Fruit fly (Drosophila melanogaster) whole organism, embryonic: ENCODE measurements around the gene CG31904.

Experiments
- Adf1 ChIP-seq: fragments of 200-800 bp; sonication (Bioruptor generic); IDR thresholded peaks from 2 replicates; pipeline ENCODE4 v1.3.6; 2022; ENCODE audit warnings: missing biosample characterization, missing genetic modification characterization
- Atf3 ChIP-seq: fragments of 200-800 bp; sonication (Bioruptor generic); optimal IDR thresholded peaks from 3 replicates; lab custom pipeline; 2016; ENCODE audit warnings: missing biosample characterization, missing genetic modification characterization
- BtbVII ChIP-seq: fragments of 200-800 bp; sonication (Bioruptor generic); optimal IDR thresholded peaks from 3 replicates; lab custom pipeline; 2017; ENCODE audit warnings: missing biosample characterization, mild to moderate bottlenecking, missing genetic modification characterization
- CG10366 ChIP-seq: fragments of 200-800 bp; sonication (Bioruptor generic); IDR thresholded peaks from 2 replicates; pipeline ENCODE4 v1.3.6; 2022; ENCODE audit warnings: missing biosample characterization, missing genetic modification characterization
- CG10543 ChIP-seq: fragments of 200-800 bp; sonication (Bioruptor generic); optimal IDR thresholded peaks from 3 replicates; lab custom pipeline; 2017; ENCODE audit warnings: missing biosample characterization, mild to moderate bottlenecking, missing genetic modification characterization, moderate library complexity
- CG10979 ChIP-seq: fragments of 200-800 bp; sonication (Bioruptor generic); optimal IDR thresholded peaks from 2 replicates; lab custom pipeline; 2018; ENCODE audit warnings: missing biosample characterization, mild to moderate bottlenecking, missing genetic modification characterization, moderate library complexity
- CG12071 ChIP-seq: fragments of 200-800 bp; sonication (Bioruptor generic); optimal IDR thresholded peaks from 3 replicates; lab custom pipeline; 2018; ENCODE audit warnings: missing biosample characterization, mild to moderate bottlenecking, missing genetic modification characterization
- CG12299 ChIP-seq: fragments of 200-800 bp; sonication (Bioruptor generic); optimal IDR thresholded peaks from 2 replicates; lab custom pipeline; 2018; ENCODE audit warnings: missing biosample characterization, mild to moderate bottlenecking, missing genetic modification characterization
- CG12659 ChIP-seq: fragments of 200-800 bp; sonication (Bioruptor generic); optimal IDR thresholded peaks from 3 replicates; lab custom pipeline; 2017; ENCODE audit warnings: mild to moderate bottlenecking, missing biosample characterization, missing genetic modification reagents, missing genetic modification characterization
- CG13296 ChIP-seq: fragments of 200-800 bp; sonication (Bioruptor generic); optimal IDR thresholded peaks from 3 replicates; lab custom pipeline; 2018; ENCODE audit warnings: missing biosample characterization, mild to moderate bottlenecking, missing genetic modification characterization
- CG13424 ChIP-seq: fragments of 200-800 bp; sonication (Bioruptor generic); optimal IDR thresholded peaks from 2 replicates; lab custom pipeline; 2019; ENCODE audit warnings: missing biosample characterization, mild to moderate bottlenecking, missing genetic modification characterization, moderate library complexity
- CG15269 ChIP-seq: fragments of 200-800 bp; sonication (Bioruptor generic); optimal IDR thresholded peaks from 2 replicates; lab custom pipeline; 2018; ENCODE audit warnings: missing biosample characterization, mild to moderate bottlenecking, missing genetic modification characterization, moderate library complexity
- CG15696 ChIP-seq: fragments of 200-800 bp; sonication (Bioruptor generic); optimal IDR thresholded peaks from 2 replicates; lab custom pipeline; 2019; ENCODE audit warnings: missing biosample characterization, mild to moderate bottlenecking, missing genetic modification characterization, moderate library complexity
- CG17328 ChIP-seq: fragments of 200-800 bp; sonication (Bioruptor generic); IDR thresholded peaks from 2 replicates; pipeline ENCODE4 v1.3.6; 2022; ENCODE audit warnings: missing biosample characterization, missing genetic modification characterization
- CG18619 ChIP-seq: fragments of 200-800 bp; sonication (Bioruptor generic); optimal IDR thresholded peaks from 3 replicates; lab custom pipeline; 2017; ENCODE audit warnings: missing biosample characterization, mild to moderate bottlenecking, missing genetic modification characterization
- CG2875 ChIP-seq: fragments of 200-800 bp; sonication (Bioruptor generic); optimal IDR thresholded peaks from 2 replicates; lab custom pipeline; 2017; ENCODE audit warnings: missing biosample characterization, mild to moderate bottlenecking, missing genetic modification characterization, missing genetic modification reagents
- CG30431 ChIP-seq: fragments of 200-800 bp; sonication (Bioruptor generic); optimal IDR thresholded peaks from 2 replicates; lab custom pipeline; 2017; ENCODE audit warnings: missing biosample characterization, missing genetic modification characterization
- CG31441 ChIP-seq: fragments of 200-800 bp; sonication (Bioruptor generic); IDR thresholded peaks from 2 replicates; pipeline ENCODE4 v1.3.6; 2022; ENCODE audit warnings: missing biosample characterization, missing genetic modification characterization
- CG4360 ChIP-seq: fragments of 200-800 bp; sonication (Bioruptor generic); IDR thresholded peaks from 2 replicates; pipeline ENCODE4 v1.3.6; 2022; ENCODE audit warnings: missing biosample characterization, missing genetic modification characterization
- CG43689 ChIP-seq: fragments of 200-800 bp; sonication (Bioruptor generic); IDR thresholded peaks from 2 replicates; pipeline ENCODE4 v1.3.6; 2022; ENCODE audit warnings: missing biosample characterization, missing genetic modification characterization
- CG6175 ChIP-seq: fragments of 200-800 bp; sonication (Bioruptor generic); IDR thresholded peaks from 3 replicates; pipeline ENCODE4 v1.3.6; 2022; ENCODE audit warnings: missing biosample characterization, missing genetic modification characterization
- CG7963 ChIP-seq: fragments of 200-800 bp; sonication (Bioruptor generic); IDR thresholded peaks from 3 replicates; pipeline ENCODE4 v1.3.6; 2022; ENCODE audit warnings: missing biosample characterization, missing genetic modification characterization; ENCODE audit not compliant: partially characterized antibody
- CG9727 ChIP-seq: fragments of 200-800 bp; sonication (Bioruptor generic); optimal IDR thresholded peaks from 3 replicates; lab custom pipeline; 2017; ENCODE audit warnings: missing biosample characterization, mild to moderate bottlenecking, missing genetic modification characterization
- CHES-1-like ChIP-seq: fragments of 200-800 bp; sonication (Bioruptor generic); optimal IDR thresholded peaks from 2 replicates; lab custom pipeline; 2016; ENCODE audit warnings: missing biosample characterization, missing genetic modification characterization
- Dad ChIP-seq: fragments of 200-800 bp; sonication (Bioruptor generic); optimal IDR thresholded peaks from 3 replicates; lab custom pipeline; 2016; ENCODE audit warnings: missing biosample characterization, missing genetic modification characterization
- Doc3 ChIP-seq: fragments of 200-800 bp; sonication (Bioruptor generic); IDR thresholded peaks from 3 replicates; pipeline ENCODE4 v1.3.6; 2022; ENCODE audit warnings: missing biosample characterization, missing genetic modification characterization; ENCODE audit not compliant: partially characterized antibody
- H2.0 ChIP-seq: fragments of 200-800 bp; sonication (Bioruptor generic); IDR thresholded peaks from 2 replicates; pipeline ENCODE4 v1.3.6; 2022; ENCODE audit warnings: missing biosample characterization, missing genetic modification characterization
- HHEX ChIP-seq: fragments of 200-800 bp; sonication (Bioruptor generic); optimal IDR thresholded peaks from 3 replicates; lab custom pipeline; 2017; ENCODE audit warnings: missing biosample characterization, mild to moderate bottlenecking, missing genetic modification characterization, missing genetic modification reagents
- Med ChIP-seq: fragments of 200-800 bp; sonication (Bioruptor generic); peaks from one replicate; lab custom pipeline; 2016; ENCODE audit warnings: missing biosample characterization, missing genetic modification characterization, mild to moderate bottlenecking, inconsistent platforms, moderate library complexity
- Nf-YB ChIP-seq: fragments of 200-800 bp; sonication (Bioruptor generic); optimal IDR thresholded peaks from 3 replicates; lab custom pipeline; 2019; ENCODE audit warnings: missing biosample characterization, mild to moderate bottlenecking, missing genetic modification characterization, moderate library complexity
- Opbp ChIP-seq: fragments of 200-800 bp; sonication (Bioruptor generic); IDR thresholded peaks from 3 replicates; pipeline ENCODE4 v1.3.6; 2022; ENCODE audit warnings: missing biosample characterization, missing genetic modification characterization; ENCODE audit not compliant: partially characterized antibody
- Taf1 ChIP-seq: fragments of 200-800 bp; sonication (Bioruptor generic); IDR thresholded peaks from 2 replicates; pipeline ENCODE4 v1.3.6; 2022; ENCODE audit warnings: missing biosample characterization, missing genetic modification characterization
- ase ChIP-seq: fragments of 200-800 bp; sonication (Bioruptor generic); IDR thresholded peaks from 3 replicates; pipeline ENCODE4 v1.3.6; 2022; ENCODE audit warnings: missing biosample characterization, missing genetic modification characterization
- bbx ChIP-seq: fragments of 200-800 bp; sonication (Bioruptor generic); IDR thresholded peaks from 2 replicates; pipeline ENCODE4 v1.3.6; 2022; ENCODE audit warnings: missing biosample characterization, missing genetic modification characterization; ENCODE audit not compliant: partially characterized antibody
- bsh ChIP-seq, 2 experiments: fragments of 200-800 bp; sonication (Bioruptor generic); optimal IDR thresholded peaks; 2 replicates each; lab custom pipeline; 2017 to 2018; ENCODE audit warnings: mild to moderate bottlenecking in 2 of 2, missing biosample characterization in 2 of 2, missing genetic modification characterization in 2 of 2, moderate library complexity in 1 of 2
- btn ChIP-seq: fragments of 200-800 bp; sonication (Bioruptor generic); optimal IDR thresholded peaks from 2 replicates; lab custom pipeline; 2016; ENCODE audit warnings: missing biosample characterization, missing genetic modification characterization
- dan ChIP-seq: fragments of 200-800 bp; sonication (Bioruptor generic); IDR thresholded peaks from 2 replicates; pipeline ENCODE4 v1.3.6; 2022; ENCODE audit warnings: missing biosample characterization, missing genetic modification characterization
- dm ChIP-seq: fragments of 200-800 bp; sonication (Bioruptor generic); optimal IDR thresholded peaks from 3 replicates; lab custom pipeline; 2016; ENCODE audit warnings: missing biosample characterization, missing genetic modification characterization
- dpn ChIP-seq, 2 experiments: fragments of 200-800 bp; sonication (Bioruptor generic); optimal IDR thresholded peaks; 3 replicates each; lab custom pipeline; 2016; ENCODE audit warnings: missing biosample characterization in 2 of 2, missing genetic modification characterization in 2 of 2
- dysf ChIP-seq: fragments of 200-800 bp; sonication (Bioruptor generic); IDR thresholded peaks from 3 replicates; pipeline ENCODE4 v1.3.6; 2022; ENCODE audit warnings: missing biosample characterization, missing genetic modification characterization
- grn ChIP-seq: fragments of 200-800 bp; sonication (Bioruptor generic); optimal IDR thresholded peaks from 3 replicates; lab custom pipeline; 2017; ENCODE audit warnings: missing biosample characterization, missing genetic modification characterization
- insv ChIP-seq, 2 experiments: fragments of 200-800 bp; sonication (Bioruptor generic); optimal IDR thresholded peaks; 3 replicates each; lab custom pipeline; 2016 to 2018; ENCODE audit warnings: missing biosample characterization in 2 of 2, missing genetic modification characterization in 2 of 2
- mirr ChIP-seq: fragments of 200-800 bp; sonication (Bioruptor generic); optimal IDR thresholded peaks from 3 replicates; lab custom pipeline; 2018; ENCODE audit warnings: missing biosample characterization, mild to moderate bottlenecking, missing genetic modification characterization
- odd ChIP-seq: fragments of 200-800 bp; sonication (Bioruptor generic); optimal IDR thresholded peaks from 2 replicates; lab custom pipeline; 2017; ENCODE audit warnings: missing biosample characterization, mild to moderate bottlenecking, missing genetic modification characterization
- onecut ChIP-seq: fragments of 200-800 bp; sonication (Bioruptor generic); IDR thresholded peaks from 2 replicates; pipeline ENCODE4 v1.3.6; 2022; ENCODE audit warnings: missing biosample characterization, missing genetic modification characterization
- schlank ChIP-seq: fragments of 200-800 bp; sonication (Bioruptor generic); optimal IDR thresholded peaks from 2 replicates; lab custom pipeline; 2018; ENCODE audit warnings: missing biosample characterization, mild to moderate bottlenecking, missing genetic modification characterization
- sd ChIP-seq: fragments of 200-800 bp; sonication (Bioruptor generic); optimal IDR thresholded peaks from 3 replicates; lab custom pipeline; 2018; ENCODE audit warnings: missing biosample characterization, mild to moderate bottlenecking, missing genetic modification characterization, moderate library complexity
- seq ChIP-seq: fragments of 200-800 bp; sonication (Bioruptor generic); IDR thresholded peaks from 2 replicates; pipeline ENCODE4 v1.3.6; 2022; ENCODE audit warnings: missing biosample characterization, missing genetic modification characterization
- shn ChIP-seq: fragments of 200-800 bp; sonication (Bioruptor generic); optimal IDR thresholded peaks from 3 replicates; lab custom pipeline; 2016; ENCODE audit warnings: missing biosample characterization, missing genetic modification characterization
- tin ChIP-seq: fragments of 200-800 bp; sonication (Bioruptor generic); optimal IDR thresholded peaks from 3 replicates; lab custom pipeline; 2016; ENCODE audit warnings: missing biosample characterization, missing genetic modification characterization
- tll ChIP-seq, 2 experiments: fragments of 200-800 bp in 1 of 2; fragments of >200 bp in 1 of 2; sonication (Bioruptor generic) in 1 of 2; optimal IDR thresholded peaks; 2 replicates each; lab custom pipeline; 2017 to 2019; ENCODE audit warnings: missing biosample characterization in 2 of 2, missing genetic modification characterization in 2 of 2, mild to moderate bottlenecking in 1 of 2, moderate library complexity in 1 of 2

Gene CG31904

DNA sequence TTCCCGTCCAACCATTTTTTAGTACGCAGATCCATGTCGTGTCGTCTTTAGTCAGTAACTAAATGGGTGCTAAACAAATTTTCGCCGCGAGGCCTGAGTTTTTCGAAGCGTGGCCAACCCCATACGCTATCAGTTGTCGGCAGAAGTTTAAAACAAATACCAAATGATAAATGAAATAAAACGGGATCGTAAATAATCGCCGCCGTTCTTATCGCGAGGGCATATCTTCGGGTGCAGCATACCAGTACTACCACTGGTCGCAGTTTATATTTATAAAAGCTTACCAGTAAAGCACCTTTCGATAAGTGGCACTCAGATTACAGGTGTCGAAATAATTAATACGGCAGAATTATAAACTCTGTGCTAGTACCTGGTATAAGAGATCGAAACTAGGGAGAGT is 53.3 kb downstream of the CG31904 start:
- no peak for TF ChIP-seq CG43689 (GFP tag; lab: Robert Waterston, UW)
- TF ChIP-seq bbx (GFP tag; lab: Robert Waterston, UW), result no peak
- TF ChIP-seq CHES-1-like (GFP tag; lab: Kevin White, UChicago), result no peak
- TF ChIP-seq Atf3 (GFP tag; lab: Kevin White, UChicago), result no peak
- peak; percentile 38 for TF ChIP-seq CG13296 (GFP tag; lab: Kevin White, UChicago)
- TF ChIP-seq bsh (GFP tag; optimal IDR thresholded peaks at IDR 0.05; lab: Kevin White, UChicago), result no peak
- no peak for TF ChIP-seq CG31441 (GFP tag; lab: Robert Waterston, UW)
- no peak for TF ChIP-seq Doc3
- TF ChIP-seq insv (GFP tag; optimal IDR thresholded peaks at IDR 0.05; lab: Kevin White, UChicago), result no peak
- TF ChIP-seq H2.0 (GFP tag; lab: Robert Waterston, UW), result no peak
- TF ChIP-seq CG30431 (GFP tag; lab: Kevin White, UChicago), result no peak
- no peak for TF ChIP-seq dan (GFP tag; lab: Robert Waterston, UW)
- TF ChIP-seq schlank (tag; lab: Kevin White, UChicago), result no peak
- TF ChIP-seq grn (GFP tag; lab: Kevin White, UChicago), result peak; percentile 95
- peak; percentile 96 for TF ChIP-seq mirr (GFP tag; lab: Kevin White, UChicago)
- no peak for TF ChIP-seq CG15696 (tag; lab: Kevin White, UChicago)
- TF ChIP-seq dysf (GFP tag; lab: Robert Waterston, UW), result no peak
- TF ChIP-seq Taf1 (GFP tag; lab: Robert Waterston, UW), result no peak
- TF ChIP-seq Opbp, result no peak
- no peak for TF ChIP-seq CG13424
- no peak for TF ChIP-seq dpn (GFP tag; optimal IDR thresholded peaks at IDR 0.05; lab: Kevin White, UChicago)
- no peak for TF ChIP-seq odd (GFP tag; lab: Kevin White, UChicago)
- no peak for TF ChIP-seq tll (GFP tag; optimal IDR thresholded peaks at IDR 0.05; lab: Kevin White, UChicago)
- TF ChIP-seq BtbVII (GFP tag; lab: Kevin White, UChicago), result no peak
- TF ChIP-seq CG4360, result no peak
- no peak for TF ChIP-seq shn (GFP tag; lab: Kevin White, UChicago)
- peak; percentile 33 for TF ChIP-seq Med (GFP tag; lab: Kevin White, UChicago)
- TF ChIP-seq seq, result no peak
- no peak for TF ChIP-seq CG12659 (GFP tag; lab: Kevin White, UChicago)
- TF ChIP-seq CG7963 (GFP tag; lab: Robert Waterston, UW), result no peak
- TF ChIP-seq Adf1, result peak; percentile 11; the same call in 1 of the 2 replicates
- TF ChIP-seq CG10543 (GFP tag; lab: Kevin White, UChicago), result peak; percentile 25
- no peak for TF ChIP-seq CG6175
- TF ChIP-seq CG18619 (GFP tag; lab: Kevin White, UChicago), result no peak
- no peak for TF ChIP-seq CG17328
- TF ChIP-seq Dad, result no peak
- no peak for TF ChIP-seq CG15269 (tag; lab: Kevin White, UChicago)
- no peak for TF ChIP-seq btn (GFP tag; lab: Kevin White, UChicago)
- TF ChIP-seq HHEX, result no peak
- no peak for TF ChIP-seq dm (GFP tag; lab: Kevin White, UChicago)
- no peak for TF ChIP-seq tin (GFP tag; lab: Kevin White, UChicago)
- TF ChIP-seq sd, result peak; percentile 97
- no peak for TF ChIP-seq Nf-YB
- TF ChIP-seq CG10979 (tag; lab: Kevin White, UChicago), result no peak
- TF ChIP-seq CG12299, result no peak
- no peak for TF ChIP-seq CG10366 (GFP tag; lab: Robert Waterston, UW)
- TF ChIP-seq CG2875 (GFP tag; lab: Kevin White, UChicago), result no peak
- TF ChIP-seq CG12071 (GFP tag; lab: Kevin White, UChicago), result peak; percentile 35
- TF ChIP-seq CG9727, result no peak
- no peak for TF ChIP-seq ase (GFP tag; lab: Robert Waterston, UW)
- TF ChIP-seq onecut, result no peak
